Fruit fly (Drosophila melanogaster) whole organism, pupa: ENCODE measurements around the gene CG34299.

Experiments
- CG10348 ChIP-seq: fragments of 200-800 bp; sonication (Bioruptor generic); IDR thresholded peaks from 2 replicates; pipeline ENCODE4 v1.3.6; 2022; ENCODE audit warnings: missing biosample characterization, missing genetic modification characterization
- CG12605 ChIP-seq: fragments of 200-800 bp; sonication (Bioruptor generic); IDR thresholded peaks from 2 replicates; pipeline ENCODE4 v1.3.6; 2022; ENCODE audit warnings: missing biosample characterization, missing genetic modification characterization
- CG13204 ChIP-seq: fragments of 200-800 bp; sonication (Bioruptor generic); optimal IDR thresholded peaks from 2 replicates; lab custom pipeline; 2018; ENCODE audit warnings: missing biosample characterization, mild to moderate bottlenecking, missing genetic modification characterization, moderate library complexity
- CG14655 ChIP-seq: fragments of 200-800 bp; sonication (Bioruptor generic); optimal IDR thresholded peaks from 3 replicates; lab custom pipeline; 2017; ENCODE audit warnings: mild to moderate bottlenecking, missing biosample characterization, missing genetic modification reagents, missing genetic modification characterization
- CG15710 ChIP-seq: fragments of 200-800 bp; sonication (Bioruptor generic); optimal IDR thresholded peaks from 2 replicates; lab custom pipeline; 2018; ENCODE audit warnings: missing biosample characterization, mild to moderate bottlenecking, missing genetic modification characterization, moderate library complexity
- CG17806 ChIP-seq: fragments of 200-800 bp; sonication (Bioruptor generic); optimal IDR thresholded peaks from 2 replicates; lab custom pipeline; 2018; ENCODE audit warnings: missing biosample characterization, mild to moderate bottlenecking, missing genetic modification characterization, moderate library complexity
- CG32121 ChIP-seq: fragments of 200-800 bp; sonication (Bioruptor generic); IDR thresholded peaks from 2 replicates; pipeline ENCODE4 v1.3.6; 2022; ENCODE audit warnings: missing biosample characterization, missing genetic modification characterization
- CG34367 ChIP-seq: fragments of 200-800 bp; sonication (Bioruptor generic); optimal IDR thresholded peaks from 2 replicates; lab custom pipeline; 2018; ENCODE audit warnings: missing biosample characterization, mild to moderate bottlenecking, missing genetic modification characterization
- CG4496 ChIP-seq: fragments of 200-800 bp; sonication (Bioruptor generic); IDR thresholded peaks from 3 replicates; pipeline ENCODE4 v1.3.6; 2022; ENCODE audit warnings: missing biosample characterization, missing genetic modification characterization
- CG8159 ChIP-seq: fragments of 200-800 bp; sonication (Bioruptor generic); optimal IDR thresholded peaks from 3 replicates; lab custom pipeline; 2018; ENCODE audit warnings: missing biosample characterization, mild to moderate bottlenecking, missing genetic modification characterization, moderate library complexity
- CG8301 ChIP-seq: fragments of 200-800 bp; sonication (Bioruptor generic); optimal IDR thresholded peaks from 2 replicates; lab custom pipeline; 2018; ENCODE audit warnings: missing biosample characterization, mild to moderate bottlenecking, missing genetic modification characterization
- CG9948 ChIP-seq: fragments of 200-800 bp; sonication (Bioruptor generic); optimal IDR thresholded peaks from 2 replicates; lab custom pipeline; 2018; ENCODE audit warnings: missing biosample characterization, mild to moderate bottlenecking, missing genetic modification characterization, moderate library complexity
- D1 ChIP-seq: fragments of 200-800 bp; sonication (Bioruptor generic); optimal IDR thresholded peaks from 2 replicates; lab custom pipeline; 2018; ENCODE audit warnings: missing biosample characterization, mild to moderate bottlenecking, missing genetic modification characterization, moderate library complexity
- EcR ChIP-seq: fragments of 200-800 bp; sonication (Bioruptor generic); optimal IDR thresholded peaks from 3 replicates; lab custom pipeline; 2019; ENCODE audit warnings: missing biosample characterization, missing genetic modification characterization, mild to moderate bottlenecking, moderate library complexity, missing genetic modification reagents
- Ets98B ChIP-seq: fragments of 200-800 bp; sonication (Bioruptor generic); IDR thresholded peaks from 2 replicates; pipeline ENCODE4 v1.3.6; 2022; ENCODE audit warnings: missing biosample characterization, missing genetic modification characterization
- Pif1A ChIP-seq: fragments of 200-800 bp; sonication (Bioruptor generic); optimal IDR thresholded peaks from 3 replicates; lab custom pipeline; 2016; ENCODE audit warnings: missing biosample characterization, missing genetic modification characterization
- Pif1B ChIP-seq: fragments of 200-800 bp; sonication (Bioruptor generic); optimal IDR thresholded peaks from 3 replicates; lab custom pipeline; 2016; ENCODE audit warnings: missing biosample characterization, missing genetic modification characterization
- Snoo ChIP-seq: fragments of 200-800 bp; sonication (Bioruptor generic); optimal IDR thresholded peaks from 3 replicates; lab custom pipeline; 2017; ENCODE audit warnings: missing biosample characterization, mild to moderate bottlenecking, missing genetic modification characterization, inconsistent platforms
- fd96Ca ChIP-seq: fragments of 200-800 bp; sonication (Bioruptor generic); IDR thresholded peaks from 3 replicates; pipeline ENCODE4 v1.3.6; 2022; ENCODE audit warnings: missing biosample characterization, missing genetic modification characterization
- gl ChIP-seq: fragments of 200-800 bp; sonication (Bioruptor generic); optimal IDR thresholded peaks from 2 replicates; lab custom pipeline; 2018; ENCODE audit warnings: missing biosample characterization, mild to moderate bottlenecking, missing genetic modification characterization
- rn ChIP-seq: fragments of 200-800 bp; sonication (Bioruptor generic); IDR thresholded peaks from 2 replicates; pipeline ENCODE4 v1.3.6; 2022; ENCODE audit warnings: missing biosample characterization, missing genetic modification characterization

Gene CG34299

DNA sequence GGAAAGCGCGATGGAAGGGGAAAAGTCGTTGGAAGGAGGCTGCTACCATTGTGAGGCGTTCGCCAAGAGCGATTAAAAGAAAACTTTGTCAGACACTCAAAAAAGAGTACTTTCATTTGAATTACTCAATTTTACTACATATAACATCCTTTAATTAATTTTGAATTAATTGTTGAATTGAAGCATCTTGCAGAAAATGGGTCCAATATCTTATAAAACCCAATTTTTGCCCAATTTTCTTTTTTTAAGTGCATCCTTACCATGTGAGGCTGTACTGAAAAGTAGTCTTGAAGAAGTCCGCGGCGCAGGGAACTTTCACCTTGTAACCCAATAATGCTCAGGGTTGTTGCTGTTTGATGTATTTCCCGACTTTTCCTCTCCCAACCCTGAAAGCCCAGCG lies 14.1 kb upstream of the CG34299 start:
- TF ChIP-seq fd96Ca (GFP tag; lab: Robert Waterston, UW) (no peak), CG34367 (tag; lab: Kevin White, UChicago) (no peak), CG9948 (tag; lab: Kevin White, UChicago) (no peak), CG14655 (no peak), CG10348 (GFP tag; lab: Robert Waterston, UW) (no peak), CG13204 (GFP tag; lab: Kevin White, UChicago) (no peak), CG12605 (GFP tag; lab: Robert Waterston, UW) (no peak), D1 (no peak), CG4496 (GFP tag; lab: Robert Waterston, UW) (no peak), Pif1A (GFP tag; lab: Kevin White, UChicago) (no peak), EcR (no peak), rn (GFP tag; lab: Robert Waterston, UW) (no peak), Snoo (tag; lab: Kevin White, UChicago) (no peak), CG17806 (tag; lab: Kevin White, UChicago) (no peak)

DNA sequence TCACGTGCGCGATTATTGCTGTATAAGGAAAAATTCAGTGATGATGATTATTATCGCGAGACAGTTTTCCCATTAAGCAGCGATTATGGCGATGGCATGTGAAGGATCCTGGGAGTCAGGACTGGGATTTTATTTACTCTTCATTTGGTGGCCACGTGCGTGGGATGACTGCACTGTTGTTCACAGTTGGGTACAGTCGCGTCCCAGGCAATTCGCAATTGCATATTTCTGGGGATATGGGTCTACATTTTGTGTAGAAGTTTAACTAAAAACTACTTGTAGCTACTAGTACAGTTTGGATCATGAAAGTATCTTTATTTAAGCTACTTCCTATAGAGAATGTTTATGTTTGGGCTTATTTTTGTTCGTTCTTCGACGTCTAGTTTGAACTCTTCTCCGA lies 12.4 kb upstream of the CG34299 start:
- TF ChIP-seq Snoo (tag; lab: Kevin White, UChicago) (no peak), CG13204 (GFP tag; lab: Kevin White, UChicago) (no peak), CG15710 (tag; lab: Kevin White, UChicago) (no peak), CG17806 (tag; lab: Kevin White, UChicago) (no peak), fd96Ca (GFP tag; lab: Robert Waterston, UW) (no peak), CG8159 (no peak), CG34367 (tag; lab: Kevin White, UChicago) (no peak), CG32121 (GFP tag; lab: Robert Waterston, UW) (no peak), CG10348 (GFP tag; lab: Robert Waterston, UW) (no peak), D1 (no peak), rn (GFP tag; lab: Robert Waterston, UW) (no peak), EcR (no peak)
- TF ChIP-seq, all 21 proteins: peak for 0

DNA sequence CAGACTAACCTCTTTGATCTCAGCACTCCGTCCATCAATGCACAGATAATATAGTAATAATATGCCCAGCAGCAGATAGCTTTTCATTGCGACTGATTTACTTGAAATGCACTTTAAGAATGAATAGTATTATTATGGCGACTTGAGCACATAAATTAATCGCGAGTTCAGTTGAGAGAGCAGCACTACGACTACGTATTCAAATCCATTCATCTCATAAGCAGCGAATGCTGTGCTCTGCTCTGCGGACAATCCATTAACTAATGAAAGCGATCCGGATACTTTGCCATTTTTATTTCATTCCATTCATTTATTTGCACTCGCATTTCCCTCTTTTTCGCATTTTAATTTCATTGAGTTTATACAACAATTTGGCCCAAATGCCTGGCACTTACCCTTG lies 11.7 kb upstream of the CG34299 start, which contains the start of gene CG43448:
TSS of gene CG43448 (minus strand) at position 101 of the 400 bp plus-strand sequence.
- TF ChIP-seq D1 (no peak), fd96Ca (GFP tag; lab: Robert Waterston, UW) (no peak), Pif1A (GFP tag; lab: Kevin White, UChicago) (no peak), Ets98B (GFP tag; lab: Robert Waterston, UW) (no peak), CG13204 (GFP tag; lab: Kevin White, UChicago) (no peak), CG8159 (no peak), CG32121 (GFP tag; lab: Robert Waterston, UW) (no peak), CG10348 (GFP tag; lab: Robert Waterston, UW) (no peak), CG4496 (GFP tag; lab: Robert Waterston, UW) (no peak), EcR (no peak), CG12605 (GFP tag; lab: Robert Waterston, UW) (no peak), CG9948 (tag; lab: Kevin White, UChicago) (no peak), gl (tag; lab: Kevin White, UChicago) (no peak)

DNA sequence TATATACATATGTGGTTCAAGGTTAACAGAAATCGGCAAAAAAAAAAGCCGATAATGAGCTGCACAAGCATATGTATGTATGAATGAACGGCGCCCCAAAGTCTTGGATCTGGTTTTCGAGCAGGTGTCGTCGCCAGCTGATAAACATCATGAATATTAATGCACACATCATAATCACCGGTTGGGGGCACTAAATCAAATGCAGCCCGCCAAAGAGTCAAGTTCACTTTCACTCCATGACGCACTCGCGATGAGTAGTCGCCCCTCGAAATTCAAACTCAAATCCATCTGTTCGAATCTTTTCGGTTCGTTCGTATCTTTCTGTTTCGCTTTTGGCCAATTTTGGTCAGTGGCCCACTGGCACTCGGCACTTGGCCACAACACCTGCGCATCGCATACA lies 9.1 kb upstream of the CG34299 start:
- TF ChIP-seq CG15710 (tag; lab: Kevin White, UChicago) (no peak), CG8301 (tag; lab: Kevin White, UChicago) (no peak), gl (tag; lab: Kevin White, UChicago) (no peak), rn (GFP tag; lab: Robert Waterston, UW) (no peak), CG13204 (GFP tag; lab: Kevin White, UChicago) (no peak), Ets98B (GFP tag; lab: Robert Waterston, UW) (no peak), CG32121 (GFP tag; lab: Robert Waterston, UW) (no peak), CG10348 (GFP tag; lab: Robert Waterston, UW) (no peak), CG8159 (no peak), Pif1B (GFP tag; lab: Kevin White, UChicago) (no peak), CG9948 (tag; lab: Kevin White, UChicago) (no peak), CG17806 (tag; lab: Kevin White, UChicago) (no peak), CG12605 (GFP tag; lab: Robert Waterston, UW) (no peak), CG14655 (no peak), Pif1A (GFP tag; lab: Kevin White, UChicago) (no peak)

DNA sequence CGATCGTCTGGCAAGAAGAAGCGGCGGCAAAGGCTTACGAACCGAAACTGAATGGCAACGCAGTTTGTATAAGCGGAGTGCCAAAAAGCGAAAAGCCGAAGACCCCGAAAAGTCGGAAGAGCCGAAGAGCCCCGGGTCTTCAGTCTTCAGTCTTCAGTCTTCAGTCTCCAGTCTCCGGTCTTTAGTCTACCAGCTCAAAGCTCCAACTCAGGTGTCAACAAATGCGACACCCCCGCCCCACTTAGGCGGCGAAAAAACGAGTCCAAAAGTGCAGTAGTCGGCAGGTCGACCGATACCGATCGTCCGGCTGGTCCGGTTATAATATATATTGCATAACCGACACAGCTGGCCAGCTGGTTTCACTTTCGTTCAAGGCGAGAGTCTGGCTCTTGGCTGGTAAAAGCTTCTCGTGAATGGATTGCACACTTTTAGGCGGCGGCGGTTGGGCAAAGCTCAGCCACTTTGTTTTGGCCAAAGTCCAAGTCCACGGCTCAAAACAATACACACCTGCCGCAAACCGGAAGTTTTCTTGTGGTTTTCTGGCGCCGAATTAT lies 6.0 kb upstream of the CG34299 start, which contains the start of gene CG9737:
TSS of gene CG9737 (minus strand) at position 51 of the 554 bp plus-strand sequence.
- TF ChIP-seq CG12605 (GFP tag; lab: Robert Waterston, UW), result peak; percentile 85
- TF ChIP-seq CG34367 (tag; lab: Kevin White, UChicago), result peak; percentile 46
- peak; percentile 90 for TF ChIP-seq gl (tag; lab: Kevin White, UChicago)
- TF ChIP-seq Ets98B (GFP tag; lab: Robert Waterston, UW), result peak; percentile 81
- TF ChIP-seq EcR, result peak; percentile 88
- TF ChIP-seq CG10348 (GFP tag; lab: Robert Waterston, UW), result no peak
- TF ChIP-seq fd96Ca (GFP tag; lab: Robert Waterston, UW), result peak; percentile 71
- TF ChIP-seq Snoo (tag; lab: Kevin White, UChicago), result peak; percentile 91
- TF ChIP-seq CG4496 (GFP tag; lab: Robert Waterston, UW), result peak; percentile 85
- peak; percentile 78 for TF ChIP-seq Pif1B (GFP tag; lab: Kevin White, UChicago)
- TF ChIP-seq rn (GFP tag; lab: Robert Waterston, UW), result no peak
- TF ChIP-seq CG15710 (tag; lab: Kevin White, UChicago), result peak; percentile 22
- peak; percentile 76 for TF ChIP-seq Pif1A (GFP tag; lab: Kevin White, UChicago)
- peak; percentile 19 for TF ChIP-seq CG9948 (tag; lab: Kevin White, UChicago)
- peak; percentile 79 for TF ChIP-seq CG8301 (tag; lab: Kevin White, UChicago)
- TF ChIP-seq CG13204 (GFP tag; lab: Kevin White, UChicago), result peak; percentile 80
- peak; percentile 36 for TF ChIP-seq CG8159
- TF ChIP-seq CG32121 (GFP tag; lab: Robert Waterston, UW), result peak; percentile 68
- peak; percentile 41 for TF ChIP-seq CG17806 (tag; lab: Kevin White, UChicago)
- TF ChIP-seq CG14655, result peak; percentile 82
- TF ChIP-seq D1, result no peak
